Fruit fly (Drosophila melanogaster) whole organism, wandering third instar larva: Measurements from ENCODE around the gene nub.

Source experiments
- Abd-B ChIP-seq: fragments of >200 bp; optimal IDR thresholded peaks from 2 replicates; lab custom pipeline; 2017; ENCODE audit warnings: missing biosample characterization, missing genetic modification characterization
- CG32264 ChIP-seq: fragments of 200-800 bp; sonication (Bioruptor generic); optimal IDR thresholded peaks from 2 replicates; lab custom pipeline; 2016; ENCODE audit warnings: missing biosample characterization, missing genetic modification characterization
- CG9705 ChIP-seq: fragments of 200-800 bp; sonication (Bioruptor generic); optimal IDR thresholded peaks from 2 replicates; lab custom pipeline; 2018; ENCODE audit warnings: missing biosample characterization, mild to moderate bottlenecking, missing genetic modification characterization
- CrebA ChIP-seq: fragments of 200-800 bp; sonication (Bioruptor generic); optimal IDR thresholded peaks from 2 replicates; lab custom pipeline; 2016; ENCODE audit warnings: missing biosample characterization, mild to moderate bottlenecking, missing genetic modification characterization, borderline replicate concordance
- Dfd ChIP-seq: fragments of >200 bp; optimal IDR thresholded peaks from 2 replicates; lab custom pipeline; 2017; ENCODE audit warnings: missing biosample characterization, missing genetic modification characterization
- Dif ChIP-seq: fragments of 200-275, 200-300 bp; sonication (Bioruptor generic); optimal IDR thresholded peaks from 2 replicates; lab custom pipeline; 2018; ENCODE audit warnings: missing biosample characterization, missing genetic modification characterization; ENCODE audit not compliant: partially characterized antibody
- GATAd ChIP-seq: sonication (Bioruptor generic); optimal IDR thresholded peaks from 2 replicates; lab custom pipeline; 2016; ENCODE audit warnings: missing biosample characterization, missing genetic modification characterization
- HLH106 ChIP-seq: fragments of 200-800 bp; optimal IDR thresholded peaks from 3 replicates; lab custom pipeline; 2019; ENCODE audit warnings: missing biosample characterization, mild to moderate bottlenecking, missing genetic modification characterization, moderate library complexity
- Hnf4 ChIP-seq: fragments of 200-800 bp; sonication (Bioruptor generic); optimal IDR thresholded peaks from 2 replicates; lab custom pipeline; 2016; ENCODE audit warnings: missing biosample characterization, mild to moderate bottlenecking, missing genetic modification characterization
- Hr78 ChIP-seq: fragments of >200 bp; optimal IDR thresholded peaks from 2 replicates; lab custom pipeline; 2017; ENCODE audit warnings: missing biosample characterization, missing genetic modification characterization
- Hr83 ChIP-seq: fragments of 200-300 bp; sonication (Bioruptor generic); optimal IDR thresholded peaks from 2 replicates; lab custom pipeline; 2016; ENCODE audit warnings: missing biosample characterization, mild to moderate bottlenecking, missing genetic modification characterization, moderate library complexity; ENCODE audit not compliant: poor library complexity, severe bottlenecking
- Jra ChIP-seq: sonication (Bioruptor generic); optimal IDR thresholded peaks from 2 replicates; lab custom pipeline; 2016; ENCODE audit warnings: missing biosample characterization, missing genetic modification characterization
- Mio ChIP-seq: sonication (Bioruptor generic); optimal IDR thresholded peaks from 2 replicates; lab custom pipeline; 2016; ENCODE audit warnings: missing biosample characterization, missing genetic modification characterization
- Myc ChIP-seq: fragments of >200 bp; optimal IDR thresholded peaks from 2 replicates; lab custom pipeline; 2017
- N ChIP-seq: fragments of >200 bp; optimal IDR thresholded peaks from 2 replicates; lab custom pipeline; 2018; ENCODE audit warnings: missing biosample characterization, missing external identifiers, missing genetic modification characterization
- OdsH ChIP-seq: fragments of 200-800 bp; sonication (Bioruptor generic); optimal IDR thresholded peaks from 2 replicates; lab custom pipeline; 2016; ENCODE audit warnings: missing biosample characterization, mild to moderate bottlenecking, missing genetic modification characterization
- Rel ChIP-seq, 2 experiments: fragments of 200-800 bp; sonication (Bioruptor generic) in 1 of 2; optimal IDR thresholded peaks; 2 replicates in 1 of 2; 3 replicates in 1 of 2; lab custom pipeline; 2016 to 2019; ENCODE audit warnings: mild to moderate bottlenecking in 2 of 2, missing biosample characterization in 2 of 2, missing genetic modification characterization in 2 of 2, moderate library complexity in 1 of 2
- Sp1 ChIP-seq: fragments of 200-800 bp; sonication (Bioruptor generic); optimal IDR thresholded peaks from 3 replicates; lab custom pipeline; 2019; ENCODE audit warnings: missing biosample characterization, mild to moderate bottlenecking, missing genetic modification characterization, moderate library complexity
- Vsx2 ChIP-seq: fragments of 200-300, 225-300 bp; sonication (Bioruptor generic); optimal IDR thresholded peaks from 2 replicates; lab custom pipeline; 2018; ENCODE audit warnings: missing biosample characterization, missing genetic modification characterization; ENCODE audit not compliant: partially characterized antibody
- br ChIP-seq: fragments of 200-800 bp; sonication (Bioruptor generic); optimal IDR thresholded peaks from 2 replicates; lab custom pipeline; 2016; ENCODE audit warnings: missing biosample characterization, missing genetic modification characterization
- brk ChIP-seq: fragments of 200-800 bp; sonication (Bioruptor generic); optimal IDR thresholded peaks from 2 replicates; lab custom pipeline; 2016; ENCODE audit warnings: missing biosample characterization, mild to moderate bottlenecking, missing genetic modification characterization
- dl ChIP-seq, 2 experiments: fragments of 175-275, 200-275 bp in 1 of 2; fragments of 200-275 bp in 1 of 2; sonication (Bioruptor generic); optimal IDR thresholded peaks; lab custom pipeline; 2018; ENCODE audit warnings: mild to moderate bottlenecking in 2 of 2, missing biosample characterization in 2 of 2, missing genetic modification characterization in 2 of 2, moderate library complexity in 2 of 2; ENCODE audit not compliant: partially characterized antibody in 2 of 2, insufficient read depth in 1 of 2
- dmrt93B ChIP-seq: fragments of 200-800 bp; sonication (Bioruptor generic); optimal IDR thresholded peaks from 2 replicates; lab custom pipeline; 2018; ENCODE audit warnings: missing biosample characterization, mild to moderate bottlenecking, missing genetic modification characterization
- dsf ChIP-seq: sonication (Bioruptor generic); optimal IDR thresholded peaks from 2 replicates; lab custom pipeline; 2016; ENCODE audit warnings: missing biosample characterization, missing genetic modification characterization, borderline replicate concordance
- ey ChIP-seq: fragments of 200-800 bp; sonication (Bioruptor generic); optimal IDR thresholded peaks from 2 replicates; lab custom pipeline; 2016; ENCODE audit warnings: missing biosample characterization, missing genetic modification characterization
- foxo ChIP-seq, 2 experiments: fragments of 200-800 bp; sonication (Bioruptor generic); optimal IDR thresholded peaks; 2 replicates in 1 of 2; 3 replicates in 1 of 2; lab custom pipeline; 2016 to 2017; ENCODE audit warnings: missing biosample characterization in 2 of 2, missing genetic modification characterization in 2 of 2
- fru ChIP-seq: fragments of 200-800 bp; sonication (Bioruptor generic); optimal IDR thresholded peaks from 3 replicates; lab custom pipeline; 2016; ENCODE audit warnings: missing biosample characterization, mild to moderate bottlenecking, missing genetic modification characterization
- h ChIP-seq: fragments of 200-800 bp; sonication (Bioruptor generic); optimal IDR thresholded peaks from 3 replicates; lab custom pipeline; 2016; ENCODE audit warnings: missing biosample characterization, mild to moderate bottlenecking, missing genetic modification characterization
- jim ChIP-seq: fragments of 175-275, 200-325 bp; sonication (Bioruptor generic); optimal IDR thresholded peaks from 2 replicates; lab custom pipeline; 2016; ENCODE audit warnings: missing biosample characterization, mild to moderate bottlenecking, missing genetic modification characterization
- lola ChIP-seq: fragments of >200 bp; optimal IDR thresholded peaks from 2 replicates; lab custom pipeline; 2017; ENCODE audit warnings: missing biosample characterization, missing genetic modification characterization
- pan ChIP-seq: fragments of >200 bp; optimal IDR thresholded peaks from 2 replicates; lab custom pipeline; 2017
- psq ChIP-seq: fragments of 200-800 bp; sonication (Bioruptor generic); optimal IDR thresholded peaks from 3 replicates; lab custom pipeline; 2017; ENCODE audit warnings: missing biosample characterization, mild to moderate bottlenecking, missing genetic modification characterization, moderate library complexity
- rgr ChIP-seq: fragments of 200-800 bp; sonication (Bioruptor generic); optimal IDR thresholded peaks from 3 replicates; lab custom pipeline; 2016; ENCODE audit warnings: missing biosample characterization, mild to moderate bottlenecking, missing genetic modification characterization
- sage ChIP-seq: fragments of 200-800 bp; sonication (Bioruptor generic); optimal IDR thresholded peaks from 2 replicates; lab custom pipeline; 2016; ENCODE audit warnings: missing biosample characterization, mild to moderate bottlenecking, missing genetic modification characterization
- sv ChIP-seq: fragments of 200-800 bp; sonication (Bioruptor generic); optimal IDR thresholded peaks from 3 replicates; lab custom pipeline; 2016; ENCODE audit warnings: missing biosample characterization, missing genetic modification characterization
- tai ChIP-seq: sonication (Bioruptor generic); optimal IDR thresholded peaks from 2 replicates; lab custom pipeline; 2016; ENCODE audit warnings: missing biosample characterization, missing genetic modification characterization
- usp ChIP-seq: fragments of >200 bp; optimal IDR thresholded peaks from 2 replicates; lab custom pipeline; 2017; ENCODE audit warnings: missing biosample characterization, missing genetic modification characterization
- woc ChIP-seq: sonication (Bioruptor generic); optimal IDR thresholded peaks from 2 replicates; lab custom pipeline; 2016; ENCODE audit warnings: missing biosample characterization, mild to moderate bottlenecking, missing genetic modification characterization

The nub gene

dm6 chr2L:12641534-12641933 is 54.1 kb downstream of the nub start:
- no peak for TF ChIP-seq Hnf4 (GFP tag; lab: Kevin White, UChicago)
- TF ChIP-seq CrebA, result no peak
- peak; percentile 24 for TF ChIP-seq Sp1 (GFP tag; lab: Kevin White, UChicago)
- TF ChIP-seq br (GFP tag; lab: Kevin White, UChicago), result no peak
- no peak for TF ChIP-seq Rel (GFP tag; optimal IDR thresholded peaks at IDR 0.05; lab: Kevin White, UChicago)
- peak; percentile 42 for TF ChIP-seq Rel (tag; optimal IDR thresholded peaks at IDR 0.05; lab: Kevin White, UChicago)
- no peak for TF ChIP-seq CG9705 (GFP tag; lab: Kevin White, UChicago)
- peak; percentile 62 for TF ChIP-seq h (GFP tag; lab: Kevin White, UChicago)

DNA sequence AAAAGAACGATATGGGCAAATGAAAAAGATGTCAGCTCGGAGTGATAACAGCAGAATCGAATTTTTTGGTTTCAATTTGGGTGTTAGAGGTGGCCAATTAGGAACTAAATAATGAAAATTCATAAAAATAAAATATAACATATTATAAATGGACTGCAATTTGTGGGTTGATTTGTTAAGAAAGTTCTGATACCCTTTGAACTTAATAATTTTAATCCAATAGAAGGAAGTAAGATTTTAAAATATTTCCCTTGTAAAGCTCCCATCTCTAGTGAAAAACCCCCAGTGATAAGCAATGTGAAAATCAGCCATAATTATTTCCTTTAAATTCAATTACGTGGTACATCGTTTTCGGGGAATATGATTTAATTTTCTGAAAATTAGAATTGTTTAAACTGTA is 56.9 kb downstream of the nub start:
- TF ChIP-seq usp (GFP tag; lab: Kevin White, UChicago) (no peak), dmrt93B (GFP tag; lab: Kevin White, UChicago) (no peak), Rel (GFP tag; optimal IDR thresholded peaks at IDR 0.05; lab: Kevin White, UChicago) (no peak), Rel (tag; optimal IDR thresholded peaks at IDR 0.05; lab: Kevin White, UChicago) (no peak), Dfd (GFP tag; lab: Kevin White, UChicago) (no peak), Hnf4 (GFP tag; lab: Kevin White, UChicago) (no peak), Sp1 (GFP tag; lab: Kevin White, UChicago) (peak; percentile 21), Abd-B (GFP tag; lab: Kevin White, UChicago) (no peak), jim (GFP tag; lab: Kevin White, UChicago) (no peak), dsf (no peak), ey (GFP tag; lab: Kevin White, UChicago) (no peak), OdsH (peak; percentile 54), h (GFP tag; lab: Kevin White, UChicago) (peak; percentile 49), Jra (GFP tag; lab: Kevin White, UChicago) (no peak), sage (no peak), Hr83 (no peak), CG9705 (GFP tag; lab: Kevin White, UChicago) (no peak), woc (GFP tag; lab: Kevin White, UChicago) (no peak), sv (GFP tag; lab: Kevin White, UChicago) (no peak), rgr (GFP tag; lab: Kevin White, UChicago) (peak; percentile 35), brk (GFP tag; lab: Kevin White, UChicago) (peak; percentile 32), Dif (no peak), N (GFP tag; lab: Kevin White, UChicago) (no peak), fru (GFP tag; lab: Kevin White, UChicago) (no peak), tai (GFP tag; lab: Kevin White, UChicago) (no peak), lola (GFP tag; lab: Kevin White, UChicago) (no peak), br (GFP tag; lab: Kevin White, UChicago) (no peak), foxo (GFP tag; optimal IDR thresholded peaks at IDR 0.05; lab: Kevin White, UChicago) (peak in 1 of 2 experiments; percentile 54), CrebA (no peak), GATAd (no peak), CG32264 (GFP tag; lab: Kevin White, UChicago) (no peak), Mio (GFP tag; lab: Kevin White, UChicago) (no peak), HLH106 (tag; lab: Kevin White, UChicago) (peak; percentile 38), psq (GFP tag; lab: Kevin White, UChicago) (no peak), Hr78 (no peak), Myc (no peak), dl (GFP tag; optimal IDR thresholded peaks at IDR 0.05; lab: Kevin White, UChicago; ENCODE audit: insufficient read depth in 1 of 2, partially characterized antibody in 2 of 2) (no peak), Vsx2 (no peak), pan (no peak)

DNA sequence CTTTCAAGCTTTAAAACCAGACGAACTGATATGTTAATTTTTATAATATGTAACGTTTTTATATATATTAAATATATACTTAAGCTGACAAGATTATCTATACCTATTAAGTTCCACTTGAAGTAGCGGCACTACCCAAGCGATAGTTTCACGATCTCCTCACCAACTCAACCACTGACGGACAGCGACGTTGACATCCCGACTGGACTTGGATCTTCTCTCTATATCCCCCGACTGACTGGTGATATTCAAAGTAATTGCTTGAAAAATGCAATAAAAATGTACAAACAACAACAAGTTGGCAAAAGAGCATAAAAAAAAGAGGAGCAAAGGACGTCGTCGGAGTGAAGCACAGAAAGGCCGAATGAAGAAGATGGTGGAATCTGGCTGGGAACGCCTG is 58.8 kb downstream of the nub start, which contains the start of gene Ref2:
Ref2 (minus strand) TSS at position 101 of the 400 bp plus-strand sequence.
- no peak for TF ChIP-seq br (GFP tag; lab: Kevin White, UChicago)
- TF ChIP-seq CG9705 (GFP tag; lab: Kevin White, UChicago), result no peak
- no peak for TF ChIP-seq Hr78
- TF ChIP-seq ey (GFP tag; lab: Kevin White, UChicago), result no peak
- no peak for TF ChIP-seq usp (GFP tag; lab: Kevin White, UChicago)
- TF ChIP-seq HLH106 (tag; lab: Kevin White, UChicago), result peak; percentile 10
- TF ChIP-seq dsf, result no peak
